Fruit fly (Drosophila melanogaster) whole organism, prepupa: ENCODE results near the gene Gk1.

ENCODE experiments used
- CG7368 ChIP-seq: fragments of 200-800 bp; sonication (Bioruptor generic); optimal IDR thresholded peaks from 3 replicates; lab custom pipeline; 2016; ENCODE audit warnings: missing biosample characterization, missing genetic modification characterization
- Hr39 ChIP-seq: fragments of 200-800 bp; sonication (Bioruptor generic); optimal IDR thresholded peaks from 2 replicates; lab custom pipeline; 2016; ENCODE audit warnings: missing biosample characterization, missing genetic modification characterization
- eg ChIP-seq: fragments of 200-800 bp; sonication (Bioruptor generic); IDR thresholded peaks from 3 replicates; pipeline ENCODE4 v1.3.6; 2022; ENCODE audit warnings: missing biosample characterization, missing genetic modification characterization
- fd85E ChIP-seq: fragments of 200-800 bp; sonication (Bioruptor generic); optimal IDR thresholded peaks from 3 replicates; lab custom pipeline; 2016; ENCODE audit warnings: missing biosample characterization, missing genetic modification characterization

dm6 chr3L:184251-184650, 21.4 kb downstream of the Gk1 start, which contains the start of the genes CG34140, Mkp and Mtch:
- TF ChIP-seq fd85E (GFP tag; lab: Kevin White, UChicago) (peak; percentile 53), Hr39 (GFP tag; lab: Kevin White, UChicago) (no peak), CG7368 (GFP tag; lab: Kevin White, UChicago) (no peak), eg (GFP tag; lab: Robert Waterston, UW) (peak; percentile 78)
